Worm (Caenorhabditis elegans): Measurements from ENCODE around the gene T10G3.4.

- TF ChIP-seq mcd-1 (GFP tag; IDR thresholded peaks at IDR 0.05) (no peak), B0019.2 (GFP tag; conservative IDR thresholded peaks at IDR 0.05) (no peak), nhr-120 (GFP tag; IDR thresholded peaks at IDR 0.05) (no peak), egrh-3 (GFP tag; IDR thresholded peaks at IDR 0.05) (no peak), madf-10 (tag; optimal IDR thresholded peaks at IDR 0.05) (no peak), snpc-4 (GFP tag; optimal IDR thresholded peaks at IDR 0.05) (no peak), snpc-4 (tag; optimal IDR thresholded peaks at IDR 0.05) (no peak), K12H6.12 (tag; optimal IDR thresholded peaks at IDR 0.05) (no peak), B0336.3 (GFP tag; IDR thresholded peaks at IDR 0.05) (no peak), unc-62 (GFP tag; optimal IDR thresholded peaks at IDR 0.05) (no peak), nfya-2 (GFP tag; IDR thresholded peaks at IDR 0.05) (no peak), lin-26 (GFP tag; IDR thresholded peaks at IDR 0.05) (no peak)
Measured at ce11 chrV:13445229-13445949, 38.9 kb downstream of the T10G3.4 start, which contains the start of gene Y2H9A.4.

Measured in whole organism, young adult.